Worm (Caenorhabditis elegans) whole organism, young adult: Measurements from ENCODE around the gene srv-7.

ENCODE experiments used
- B0019.2 ChIP-seq: fragments of 200-800 bp; sonication (Bioruptor generic); conservative IDR thresholded peaks from 2 replicates; pipeline ENCODE4 v1.3.6; 2022; ENCODE audit warnings: missing genetic modification reagents, missing genetic modification characterization, missing compliant biosample characterization
- B0336.3 ChIP-seq: fragments of 200-800 bp; sonication (Bioruptor generic); IDR thresholded peaks from 2 replicates; pipeline ENCODE4 v1.3.6; 2022; ENCODE audit warnings: missing genetic modification characterization, missing compliant biosample characterization
- F39B2.1 ChIP-seq: fragments of 200-800 bp; sonication (Bioruptor generic); IDR thresholded peaks from 2 replicates; pipeline ENCODE4 v1.3.6; 2022; ENCODE audit warnings: missing genetic modification reagents, missing genetic modification characterization, missing compliant biosample characterization
- F49E8.2 ChIP-seq: sonication (generic microtip); optimal IDR thresholded peaks from 3 replicates; lab custom pipeline; 2017; ENCODE audit warnings: missing genetic modification characterization, mild to moderate bottlenecking, missing compliant biosample characterization, antibody characterized with exemption, moderate library complexity; ENCODE audit not compliant: insufficient read depth
- K11D2.4 ChIP-seq: fragments of 200-800 bp; sonication (Bioruptor generic); IDR thresholded peaks from 2 replicates; pipeline ENCODE4 v1.3.6; 2022; ENCODE audit warnings: missing genetic modification reagents, missing genetic modification characterization, missing compliant biosample characterization
- Y67H2A.10 ChIP-seq: fragments of 200-800 bp; sonication (Bioruptor generic); conservative IDR thresholded peaks from 2 replicates; pipeline ENCODE4 v1.3.6; 2022; ENCODE audit warnings: missing genetic modification reagents, missing genetic modification characterization, missing compliant biosample characterization
- Y95B8A.8 ChIP-seq: fragments of 200-800 bp; sonication (Bioruptor generic); IDR thresholded peaks from 2 replicates; pipeline ENCODE4 v1.3.6; 2022; ENCODE audit warnings: missing genetic modification reagents, missing genetic modification characterization, missing compliant biosample characterization
- akir-1 ChIP-seq: fragments of 200-800 bp; sonication (Bioruptor generic); optimal IDR thresholded peaks from 2 replicates; lab custom pipeline; 2018; ENCODE audit warnings: mild to moderate bottlenecking, missing genetic modification characterization, moderate library complexity, missing compliant biosample characterization
- atf-7 ChIP-seq: sonication (generic microtip); optimal IDR thresholded peaks from 2 replicates; lab custom pipeline; 2017; ENCODE audit warnings: mild to moderate bottlenecking, missing genetic modification characterization, missing compliant biosample characterization
- attf-3 ChIP-seq: fragments of 200-800 bp; sonication (Bioruptor generic); conservative IDR thresholded peaks from 2 replicates; pipeline ENCODE4 v1.3.6; 2022; ENCODE audit warnings: missing genetic modification reagents, missing genetic modification characterization, missing compliant biosample characterization
- attf-5 ChIP-seq: fragments of 200-800 bp; sonication (Bioruptor generic); optimal IDR thresholded peaks from 2 replicates; lab custom pipeline; 2018; ENCODE audit warnings: mild to moderate bottlenecking, missing genetic modification characterization, missing compliant biosample characterization
- attf-6 ChIP-seq: fragments of 200-800 bp; sonication (Bioruptor generic); IDR thresholded peaks from 2 replicates; pipeline ENCODE4 v1.3.6; 2022; ENCODE audit warnings: missing genetic modification reagents, missing genetic modification characterization, missing compliant biosample characterization
- dpff-1 ChIP-seq: sonication (generic microtip); optimal IDR thresholded peaks from 2 replicates; lab custom pipeline; 2017; ENCODE audit warnings: mild to moderate bottlenecking, missing genetic modification characterization, missing compliant biosample characterization
- egl-18 ChIP-seq: fragments of 200-800 bp; sonication (Bioruptor generic); IDR thresholded peaks from 2 replicates; pipeline ENCODE4 v1.3.6; 2022; ENCODE audit warnings: missing genetic modification reagents, missing genetic modification characterization, missing compliant biosample characterization
- egrh-3 ChIP-seq: fragments of 200-800 bp; sonication (Bioruptor generic); IDR thresholded peaks from 2 replicates; pipeline ENCODE4 v1.3.6; 2022; ENCODE audit warnings: missing genetic modification reagents, missing genetic modification characterization, missing compliant biosample characterization
- ets-4 ChIP-seq: fragments of 200-800 bp; sonication (Bioruptor generic); optimal IDR thresholded peaks from 2 replicates; lab custom pipeline; 2018; ENCODE audit warnings: mild to moderate bottlenecking, missing genetic modification characterization, missing compliant biosample characterization
- gei-17 ChIP-seq: fragments of 200-800 bp; sonication (Bioruptor generic); optimal IDR thresholded peaks from 2 replicates; lab custom pipeline; 2018; ENCODE audit warnings: mild to moderate bottlenecking, missing genetic modification characterization, missing compliant biosample characterization
- hlh-26 ChIP-seq: fragments of 200-800 bp; sonication (Bioruptor generic); conservative IDR thresholded peaks from 2 replicates; pipeline ENCODE4 v1.3.6; 2022; ENCODE audit warnings: missing genetic modification reagents, missing genetic modification characterization, missing compliant biosample characterization
- let-526 ChIP-seq: fragments of 200-800 bp; sonication (Bioruptor generic); IDR thresholded peaks from 2 replicates; pipeline ENCODE4 v1.3.6; 2022; ENCODE audit warnings: missing genetic modification reagents, missing genetic modification characterization, missing compliant biosample characterization
- lsy-27 ChIP-seq: sonication (generic microtip); optimal IDR thresholded peaks from 2 replicates; lab custom pipeline; 2017; ENCODE audit warnings: missing genetic modification characterization, mild to moderate bottlenecking, missing compliant biosample characterization, antibody characterized with exemption, missing genotype, borderline replicate concordance; ENCODE audit not compliant: insufficient read depth
- madf-6 ChIP-seq: fragments of 200-800 bp; sonication (Bioruptor generic); IDR thresholded peaks from 2 replicates; pipeline ENCODE4 v1.3.6; 2022; ENCODE audit warnings: missing genetic modification reagents, missing genetic modification characterization, missing compliant biosample characterization
- mcd-1 ChIP-seq: fragments of 200-800 bp; sonication (Bioruptor generic); IDR thresholded peaks from 2 replicates; pipeline ENCODE4 v1.3.6; 2022; ENCODE audit warnings: missing genetic modification reagents, missing genetic modification characterization, missing compliant biosample characterization
- nfya-1 ChIP-seq: sonication (generic microtip); optimal IDR thresholded peaks from 2 replicates; lab custom pipeline; 2017; ENCODE audit warnings: antibody characterized with exemption, missing compliant biosample characterization, missing genetic modification characterization, borderline replicate concordance; ENCODE audit not compliant: insufficient read depth
- nhr-90 ChIP-seq: sonication (generic microtip); optimal IDR thresholded peaks from 2 replicates; lab custom pipeline; 2016; ENCODE audit warnings: missing genotype, mild to moderate bottlenecking, missing genetic modification characterization, missing compliant biosample characterization
- pbrm-1 ChIP-seq: fragments of 200-800 bp; sonication (Bioruptor generic); IDR thresholded peaks from 2 replicates; pipeline ENCODE4 v1.3.6; 2022; ENCODE audit warnings: missing genetic modification reagents, missing genetic modification characterization, missing compliant biosample characterization
- rpc-1 ChIP-seq, 2 experiments: fragments of 150-350 bp in 1 of 2; sonication (generic microtip) in 1 of 2; optimal IDR thresholded peaks; 2 replicates each; lab custom pipeline; 2014 to 2018; ENCODE audit warnings: missing biosample characterization in 1 of 2, missing genetic modification characterization in 1 of 2, missing genetic modification reagents in 1 of 2, missing genotype in 1 of 2
- sea-2 ChIP-seq: fragments of 200-800 bp; sonication (Bioruptor generic); IDR thresholded peaks from 2 replicates; pipeline ENCODE4 v1.3.6; 2022; ENCODE audit warnings: missing genetic modification characterization, missing compliant biosample characterization
- tbx-9 ChIP-seq: sonication (generic microtip); optimal IDR thresholded peaks from 2 replicates; lab custom pipeline; 2016; ENCODE audit warnings: borderline replicate concordance, missing genetic modification characterization, inconsistent platforms, missing compliant biosample characterization
- tlf-1 ChIP-seq: fragments of 200-800 bp; sonication (Bioruptor generic); optimal IDR thresholded peaks from 2 replicates; lab custom pipeline; 2018; ENCODE audit warnings: mild to moderate bottlenecking, missing genetic modification characterization, missing compliant biosample characterization
- unc-130 ChIP-seq: sonication (generic microtip); optimal IDR thresholded peaks from 2 replicates; lab custom pipeline; 2016; ENCODE audit warnings: missing genetic modification reagents, missing genetic modification characterization, missing compliant biosample characterization
- unc-62 ChIP-seq: fragments of 150-350 bp; optimal IDR thresholded peaks from 2 replicates; lab custom pipeline; 2014; ENCODE audit warnings: missing biosample characterization, missing genetic modification reagents, missing genetic modification characterization
- zfh-2 ChIP-seq: fragments of 200-800 bp; sonication (Bioruptor generic); conservative IDR thresholded peaks from 2 replicates; pipeline ENCODE4 v1.3.6; 2022; ENCODE audit warnings: missing genetic modification reagents, missing genetic modification characterization, missing compliant biosample characterization
- ztf-18 ChIP-seq: sonication (generic microtip); optimal IDR thresholded peaks from 2 replicates; lab custom pipeline; 2016; ENCODE audit warnings: missing genotype, mild to moderate bottlenecking, missing genetic modification characterization, missing compliant biosample characterization
- ztf-25 ChIP-seq: fragments of 200-800 bp; sonication (Bioruptor generic); IDR thresholded peaks from 2 replicates; pipeline ENCODE4 v1.3.6; 2022; ENCODE audit warnings: missing genetic modification reagents, missing genetic modification characterization, missing compliant biosample characterization
- ztf-28 ChIP-seq: fragments of 200-800 bp; sonication (Bioruptor generic); IDR thresholded peaks from 2 replicates; pipeline ENCODE4 v1.3.6; 2022; ENCODE audit warnings: missing genetic modification reagents, missing genetic modification characterization, missing compliant biosample characterization
- ztf-6 ChIP-seq: fragments of 200-800 bp; sonication (Bioruptor generic); IDR thresholded peaks from 2 replicates; pipeline ENCODE4 v1.3.6; 2022; ENCODE audit warnings: missing genetic modification reagents, missing genetic modification characterization, missing compliant biosample characterization

srv-7 gene

DNA sequence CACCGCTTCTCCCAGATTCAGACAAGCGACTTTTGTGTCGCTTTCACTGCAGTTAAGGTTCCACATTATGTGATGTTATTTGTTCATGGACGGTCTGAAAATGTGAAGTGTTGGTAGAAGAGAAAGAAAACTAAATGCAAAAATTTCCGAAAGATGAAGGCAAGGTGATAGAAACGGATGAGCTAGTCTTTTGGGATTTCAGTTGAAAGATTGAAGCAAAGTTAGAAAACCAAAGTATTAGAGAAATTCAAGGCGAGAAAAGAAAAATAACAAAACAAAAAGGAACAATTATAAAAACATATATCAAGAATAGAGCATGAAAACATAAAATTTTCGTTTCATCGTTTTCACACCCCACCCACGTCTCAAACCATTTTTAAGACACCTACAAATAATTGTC lies 36.6 kb downstream of the srv-7 start, which contains the start of gene octr-1:
TSS of gene octr-1 (minus strand) at position 101 of the 400 bp plus-strand sequence.
- TF ChIP-seq unc-62 (GFP tag; lab: Kevin White, UChicago) (no peak), tbx-9 (tag; lab: Kevin White, UChicago) (no peak), rpc-1 (optimal IDR thresholded peaks at IDR 0.05; lab: Kevin White, UChicago) (no peak), rpc-1 (tag; optimal IDR thresholded peaks at IDR 0.05; lab: Kevin White, UChicago) (no peak), madf-6 (GFP tag; lab: Robert Waterston, UW) (no peak), unc-130 (GFP tag; lab: Kevin White, UChicago) (no peak), Y95B8A.8 (GFP tag; lab: Robert Waterston, UW) (no peak), sea-2 (GFP tag; lab: Robert Waterston, UW) (no peak), let-526 (GFP tag; lab: Robert Waterston, UW) (no peak), ztf-6 (no peak)

DNA sequence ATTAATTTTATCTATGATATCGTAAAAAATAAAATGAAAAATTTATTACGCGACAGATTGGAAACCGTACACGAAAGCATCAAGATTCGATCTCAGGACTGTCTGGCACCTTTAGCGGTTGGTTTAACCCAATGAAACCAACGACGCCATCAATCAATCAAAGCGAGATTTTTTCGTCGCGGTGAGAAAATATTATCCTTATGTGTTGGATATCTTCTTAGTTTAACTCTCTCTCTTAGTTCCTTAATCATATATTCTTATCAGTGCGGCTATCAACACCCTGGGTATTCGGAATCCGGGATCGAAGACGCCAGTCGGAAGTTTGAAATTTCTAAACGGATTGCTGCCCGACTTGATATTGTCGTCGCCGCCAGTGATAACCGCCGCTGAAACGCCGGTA lies 42.7 kb downstream of the srv-7 start:
- TF ChIP-seq mcd-1 (GFP tag; lab: Robert Waterston, UW) (no peak), B0336.3 (GFP tag; lab: Robert Waterston, UW) (no peak), lsy-27 (tag; lab: Kevin White, UChicago) (no peak), nfya-1 (no peak), egl-18 (GFP tag; lab: Robert Waterston, UW) (no peak), tbx-9 (tag; lab: Kevin White, UChicago) (no peak), hlh-26 (GFP tag; lab: Robert Waterston, UW) (no peak), ztf-18 (no peak), atf-7 (tag; lab: Kevin White, UChicago) (no peak), ets-4 (GFP tag; lab: Kevin White, UChicago) (no peak), K11D2.4 (GFP tag; lab: Robert Waterston, UW) (no peak), F39B2.1 (GFP tag; lab: Robert Waterston, UW) (no peak), F49E8.2 (tag; lab: Kevin White, UChicago) (no peak), attf-6 (GFP tag; lab: Robert Waterston, UW) (no peak), pbrm-1 (GFP tag; lab: Robert Waterston, UW) (no peak)

ce11 chrX:5603338-5603816 lies 44.4 kb downstream of the srv-7 start, which contains the start of gene F14D12.1:
Gene F14D12.1, plus strand, starts transcription at chrX:5603766.
- TF ChIP-seq akir-1 (GFP tag; lab: Kevin White, UChicago) (no peak), nhr-90 (no peak), dpff-1 (tag; lab: Kevin White, UChicago) (no peak), egrh-3 (GFP tag; lab: Robert Waterston, UW) (no peak), gei-17 (GFP tag; lab: Kevin White, UChicago) (no peak), B0019.2 (GFP tag; lab: Robert Waterston, UW) (no peak), let-526 (GFP tag; lab: Robert Waterston, UW) (no peak), attf-3 (GFP tag; lab: Robert Waterston, UW) (no peak), Y67H2A.10 (no peak), ztf-25 (GFP tag; lab: Robert Waterston, UW) (no peak), tlf-1 (GFP tag; lab: Kevin White, UChicago) (no peak), zfh-2 (GFP tag; lab: Robert Waterston, UW) (no peak), attf-5 (no peak), sea-2 (GFP tag; lab: Robert Waterston, UW) (no peak), ztf-28 (GFP tag; lab: Robert Waterston, UW) (no peak), ztf-6 (no peak)
- TF ChIP-seq, all 124 proteins: peak for 0
